Worm (Caenorhabditis elegans) whole organism, L2 larva: Measurements from ENCODE around the gene npr-10.

Source experiments
- ceh-82 ChIP-seq: fragments of 150-350 bp; optimal IDR thresholded peaks from 2 replicates; lab custom pipeline; 2014; ENCODE audit warnings: missing biosample characterization, missing genetic modification characterization
- nhr-11 ChIP-seq: fragments of 150-350 bp; optimal IDR thresholded peaks from 2 replicates; lab custom pipeline; 2014; ENCODE audit warnings: missing biosample characterization, missing genetic modification characterization
- nhr-237 ChIP-seq: fragments of 150-350 bp; optimal IDR thresholded peaks from 2 replicates; lab custom pipeline; 2014; ENCODE audit warnings: missing biosample characterization, missing genetic modification characterization

DNA sequence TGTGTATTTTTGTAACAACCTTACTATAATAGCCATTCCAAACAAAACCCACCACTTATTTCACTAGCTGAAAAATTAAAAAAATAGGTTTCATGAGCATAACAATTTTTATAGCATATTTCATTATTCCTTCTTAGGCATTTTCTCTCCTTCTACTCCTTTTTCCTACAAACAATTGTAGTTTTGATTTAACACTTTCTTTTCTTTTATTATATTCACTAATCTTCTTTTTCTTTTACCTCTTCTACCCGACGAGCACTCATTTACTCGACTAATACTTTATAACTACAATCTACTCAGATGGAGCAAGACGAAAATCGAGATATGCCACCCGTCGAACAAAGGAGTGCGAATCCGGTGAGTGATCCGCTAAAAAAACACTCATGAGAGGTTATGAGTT is 15.7 kb upstream of the npr-10 start, which contains the start of gene C53C7.3:
- no peak for TF ChIP-seq nhr-11 (tag; lab: Kevin White, UChicago)
- no peak for TF ChIP-seq ceh-82
- no peak for TF ChIP-seq nhr-237 (tag; lab: Kevin White, UChicago)
